Worm (Caenorhabditis elegans) whole organism, young adult: Measurements from ENCODE around the gene C47D12.5.

Source experiments
- B0261.1 ChIP-seq: sonication (generic microtip); optimal IDR thresholded peaks from 2 replicates; lab custom pipeline; 2016; ENCODE audit warnings: mild to moderate bottlenecking, missing genetic modification characterization, moderate library complexity, missing compliant biosample characterization
- C06A6.2 ChIP-seq: fragments of 200-800 bp; sonication (Bioruptor generic); conservative IDR thresholded peaks from 2 replicates; pipeline ENCODE4 v1.3.6; 2022; ENCODE audit warnings: missing genetic modification characterization, missing compliant biosample characterization
- C17E4.6 ChIP-seq: fragments of 200-800 bp; sonication (Bioruptor generic); IDR thresholded peaks from 2 replicates; pipeline ENCODE4 v1.3.6; 2022; ENCODE audit warnings: missing genetic modification reagents, missing genetic modification characterization, missing compliant biosample characterization
- D2030.7 ChIP-seq: fragments of 200-800 bp; sonication (Bioruptor generic); IDR thresholded peaks from 2 replicates; pipeline ENCODE4 v1.3.6; 2022; ENCODE audit warnings: missing genetic modification reagents, missing genetic modification characterization, missing compliant biosample characterization
- F10E7.11 ChIP-seq: sonication (generic microtip); optimal IDR thresholded peaks from 2 replicates; lab custom pipeline; 2017; ENCODE audit warnings: mild to moderate bottlenecking, missing genetic modification characterization, moderate library complexity, missing compliant biosample characterization
- F33H1.4 ChIP-seq: fragments of 200-800 bp; sonication (Bioruptor generic); IDR thresholded peaks from 2 replicates; pipeline ENCODE4 v1.3.6; 2022; ENCODE audit warnings: missing genetic modification reagents, missing genetic modification characterization, missing compliant biosample characterization
- F52B5.7 ChIP-seq: sonication (generic microtip); optimal IDR thresholded peaks from 2 replicates; lab custom pipeline; 2016; ENCODE audit warnings: mild to moderate bottlenecking, missing genetic modification characterization, missing compliant biosample characterization
- T26A5.8 ChIP-seq: sonication (generic microtip); optimal IDR thresholded peaks from 2 replicates; lab custom pipeline; 2016; ENCODE audit warnings: missing genetic modification characterization, missing compliant biosample characterization
- Y67H2A.10 ChIP-seq: fragments of 200-800 bp; sonication (Bioruptor generic); conservative IDR thresholded peaks from 2 replicates; pipeline ENCODE4 v1.3.6; 2022; ENCODE audit warnings: missing genetic modification reagents, missing genetic modification characterization, missing compliant biosample characterization
- ZK185.1 ChIP-seq: sonication (generic microtip); optimal IDR thresholded peaks from 2 replicates; lab custom pipeline; 2016; ENCODE audit warnings: mild to moderate bottlenecking, missing genetic modification characterization, missing compliant biosample characterization; ENCODE audit not compliant: poor library complexity, severe bottlenecking
- akir-1 ChIP-seq: fragments of 200-800 bp; sonication (Bioruptor generic); optimal IDR thresholded peaks from 2 replicates; lab custom pipeline; 2018; ENCODE audit warnings: mild to moderate bottlenecking, missing genetic modification characterization, moderate library complexity, missing compliant biosample characterization
- ama-1 ChIP-seq, 3 experiments: fragments of 150-350 bp in 1 of 3; sonication (generic microtip) in 2 of 3; optimal IDR thresholded peaks; 2 replicates each; lab custom pipeline; 2014 to 2018; ENCODE audit warnings: missing biosample characterization in 2 of 3, missing genetic modification characterization in 2 of 3, missing genetic modification reagents in 2 of 3
- athp-1 ChIP-seq: sonication (generic microtip); optimal IDR thresholded peaks from 2 replicates; lab custom pipeline; 2017; ENCODE audit warnings: mild to moderate bottlenecking, missing genetic modification characterization, missing compliant biosample characterization
- attf-3 ChIP-seq: fragments of 200-800 bp; sonication (Bioruptor generic); conservative IDR thresholded peaks from 2 replicates; pipeline ENCODE4 v1.3.6; 2022; ENCODE audit warnings: missing genetic modification reagents, missing genetic modification characterization, missing compliant biosample characterization
- attf-6 ChIP-seq: fragments of 200-800 bp; sonication (Bioruptor generic); IDR thresholded peaks from 2 replicates; pipeline ENCODE4 v1.3.6; 2022; ENCODE audit warnings: missing genetic modification reagents, missing genetic modification characterization, missing compliant biosample characterization
- cebp-1 ChIP-seq, 2 experiments: fragments of 200-800 bp in 1 of 2; sonication (Bioruptor generic) in 1 of 2; sonication (generic microtip) in 1 of 2; IDR thresholded peaks in 1 of 2; optimal IDR thresholded peaks in 1 of 2; 2 replicates each; pipeline versions ENCODE4 v1.3.6 to Lab custom; 2017 to 2022; ENCODE audit warnings: missing compliant biosample characterization in 2 of 2, missing genetic modification characterization in 2 of 2, mild to moderate bottlenecking in 1 of 2, missing genetic modification reagents in 1 of 2, moderate library complexity in 1 of 2
- ceh-40 ChIP-seq: fragments of 200-800 bp; sonication (Bioruptor generic); IDR thresholded peaks from 2 replicates; pipeline ENCODE4 v1.3.6; 2022; ENCODE audit warnings: missing genetic modification characterization, missing compliant biosample characterization
- die-1 ChIP-seq: sonication (generic microtip); optimal IDR thresholded peaks from 2 replicates; lab custom pipeline; 2016; ENCODE audit warnings: missing genotype, mild to moderate bottlenecking, missing genetic modification characterization, missing compliant biosample characterization
- dpl-1 ChIP-seq: fragments of 150-350 bp; optimal IDR thresholded peaks from 2 replicates; lab custom pipeline; 2014; ENCODE audit warnings: missing biosample characterization, missing genetic modification reagents, missing genetic modification characterization
- egl-44 ChIP-seq: fragments of 200-800 bp; sonication (Bioruptor generic); IDR thresholded peaks from 2 replicates; pipeline ENCODE4 v1.3.6; 2022; ENCODE audit warnings: missing genetic modification reagents, missing genetic modification characterization, missing compliant biosample characterization
- ekl-4 ChIP-seq: fragments of 200-800 bp; sonication (Bioruptor generic); IDR thresholded peaks from 2 replicates; pipeline ENCODE4 v1.3.6; 2022; ENCODE audit warnings: missing genetic modification reagents, missing genetic modification characterization, missing compliant biosample characterization
- hlh-26 ChIP-seq: fragments of 200-800 bp; sonication (Bioruptor generic); conservative IDR thresholded peaks from 2 replicates; pipeline ENCODE4 v1.3.6; 2022; ENCODE audit warnings: missing genetic modification reagents, missing genetic modification characterization, missing compliant biosample characterization
- hmg-20 ChIP-seq: fragments of 200-800 bp; sonication (Bioruptor generic); IDR thresholded peaks from 2 replicates; pipeline ENCODE4 v1.3.6; 2022; ENCODE audit warnings: missing genetic modification reagents, missing genetic modification characterization, missing compliant biosample characterization
- hsf-1 ChIP-seq: fragments of 200-800 bp; sonication (Bioruptor generic); IDR thresholded peaks from 2 replicates; pipeline ENCODE4 v1.3.6; 2022; ENCODE audit warnings: missing genetic modification reagents, missing genetic modification characterization, missing compliant biosample characterization
- lin-26 ChIP-seq: fragments of 200-800 bp; sonication (Bioruptor generic); IDR thresholded peaks from 2 replicates; pipeline ENCODE4 v1.3.6; 2022; ENCODE audit warnings: missing genetic modification reagents, missing genetic modification characterization, missing compliant biosample characterization
- lin-54 ChIP-seq: fragments of 200-800 bp; sonication (Bioruptor generic); optimal IDR thresholded peaks from 2 replicates; lab custom pipeline; 2018; ENCODE audit warnings: mild to moderate bottlenecking, missing genetic modification characterization, missing compliant biosample characterization
- lsl-1 ChIP-seq: fragments of 200-800 bp; sonication (Bioruptor generic); optimal IDR thresholded peaks from 2 replicates; lab custom pipeline; 2018; ENCODE audit warnings: mild to moderate bottlenecking, missing genetic modification characterization, moderate library complexity, missing compliant biosample characterization
- madf-6 ChIP-seq: fragments of 200-800 bp; sonication (Bioruptor generic); IDR thresholded peaks from 2 replicates; pipeline ENCODE4 v1.3.6; 2022; ENCODE audit warnings: missing genetic modification reagents, missing genetic modification characterization, missing compliant biosample characterization
- madf-8 ChIP-seq: fragments of 200-800 bp; sonication (Bioruptor generic); conservative IDR thresholded peaks from 2 replicates; pipeline ENCODE4 v1.3.6; 2022; ENCODE audit warnings: missing genetic modification reagents, missing genetic modification characterization, missing compliant biosample characterization
- mes-4 ChIP-seq: sonication (generic microtip); optimal IDR thresholded peaks from 2 replicates; lab custom pipeline; 2016; ENCODE audit warnings: missing genotype, missing genetic modification characterization, missing compliant biosample characterization
- nfya-1 ChIP-seq: sonication (generic microtip); optimal IDR thresholded peaks from 2 replicates; lab custom pipeline; 2017; ENCODE audit warnings: antibody characterized with exemption, missing compliant biosample characterization, missing genetic modification characterization, borderline replicate concordance; ENCODE audit not compliant: insufficient read depth
- nfyb-1 ChIP-seq: fragments of 200-800 bp; sonication (Bioruptor generic); IDR thresholded peaks from 2 replicates; pipeline ENCODE4 v1.3.6; 2022; ENCODE audit warnings: missing genetic modification reagents, missing genetic modification characterization, missing compliant biosample characterization
- nhr-90 ChIP-seq: sonication (generic microtip); optimal IDR thresholded peaks from 2 replicates; lab custom pipeline; 2016; ENCODE audit warnings: missing genotype, mild to moderate bottlenecking, missing genetic modification characterization, missing compliant biosample characterization
- pbrm-1 ChIP-seq: fragments of 200-800 bp; sonication (Bioruptor generic); IDR thresholded peaks from 2 replicates; pipeline ENCODE4 v1.3.6; 2022; ENCODE audit warnings: missing genetic modification reagents, missing genetic modification characterization, missing compliant biosample characterization
- pha-4 ChIP-seq: fragments of 150-350 bp; sonication (generic microtip); optimal IDR thresholded peaks from 2 replicates; lab custom pipeline; 2014; ENCODE audit warnings: missing biosample characterization, missing genetic modification reagents, missing genetic modification characterization
- repo-1 ChIP-seq: sonication (generic microtip); optimal IDR thresholded peaks from 2 replicates; lab custom pipeline; 2017; ENCODE audit warnings: mild to moderate bottlenecking, missing genetic modification characterization, missing compliant biosample characterization
- snpc-4 ChIP-seq, 5 experiments: fragments of 150-350 bp in 1 of 5; sonication (generic microtip) in 4 of 5; optimal IDR thresholded peaks; 2 replicates each; lab custom pipeline; 2014 to 2018; ENCODE audit warnings: missing genetic modification characterization in 5 of 5, missing biosample characterization in 3 of 5, antibody characterized with exemption in 2 of 5, mild to moderate bottlenecking in 2 of 5, missing compliant biosample characterization in 2 of 5, missing genotype in 2 of 5, moderate library complexity in 2 of 5, missing genetic modification reagents in 1 of 5
- sptf-2 ChIP-seq: fragments of 200-800 bp; sonication (Bioruptor generic); optimal IDR thresholded peaks from 2 replicates; lab custom pipeline; 2018; ENCODE audit warnings: mild to moderate bottlenecking, missing genetic modification characterization, missing compliant biosample characterization
- tlf-1 ChIP-seq: fragments of 200-800 bp; sonication (Bioruptor generic); optimal IDR thresholded peaks from 2 replicates; lab custom pipeline; 2018; ENCODE audit warnings: mild to moderate bottlenecking, missing genetic modification characterization, missing compliant biosample characterization
- unc-130 ChIP-seq: sonication (generic microtip); optimal IDR thresholded peaks from 2 replicates; lab custom pipeline; 2016; ENCODE audit warnings: missing genetic modification reagents, missing genetic modification characterization, missing compliant biosample characterization
- unc-62 ChIP-seq: fragments of 150-350 bp; optimal IDR thresholded peaks from 2 replicates; lab custom pipeline; 2014; ENCODE audit warnings: missing biosample characterization, missing genetic modification reagents, missing genetic modification characterization
- ztf-26 ChIP-seq: sonication (generic microtip); optimal IDR thresholded peaks from 2 replicates; lab custom pipeline; 2017; ENCODE audit warnings: missing genetic modification characterization, missing compliant biosample characterization
- ztf-3 ChIP-seq: fragments of 200-800 bp; sonication (Bioruptor generic); optimal IDR thresholded peaks from 2 replicates; lab custom pipeline; 2018; ENCODE audit warnings: mild to moderate bottlenecking, missing genetic modification characterization, missing compliant biosample characterization

Gene C47D12.5

ce11 chrII:11685177-11685576 is at the start of gene C47D12.5:
C47D12.5 (minus strand) TSS chrII:11685277.
- no peak for TF ChIP-seq lin-54 (GFP tag; lab: Kevin White, UChicago)
- no peak for TF ChIP-seq madf-8
- TF ChIP-seq nfya-1 (tag; lab: Kevin White, UChicago) = no peak
- no peak for TF ChIP-seq ekl-4 (GFP tag; lab: Robert Waterston, UW)
- no peak for TF ChIP-seq F33H1.4 (GFP tag; lab: Robert Waterston, UW)
- no peak for TF ChIP-seq F10E7.11 (tag; lab: Kevin White, UChicago)
- TF ChIP-seq C06A6.2 (GFP tag; lab: Robert Waterston, UW) = no peak
- TF ChIP-seq egl-44 (GFP tag; lab: Robert Waterston, UW) = no peak
- TF ChIP-seq hlh-26 (GFP tag; lab: Robert Waterston, UW) = no peak
- no peak for TF ChIP-seq D2030.7
- TF ChIP-seq F52B5.7 (tag; lab: Kevin White, UChicago) = no peak
- no peak for TF ChIP-seq hmg-20 (GFP tag; lab: Robert Waterston, UW)
- TF ChIP-seq unc-62 (GFP tag; lab: Kevin White, UChicago) = no peak
- no peak for TF ChIP-seq unc-130 (GFP tag; lab: Kevin White, UChicago)
- no peak for TF ChIP-seq ztf-3 (GFP tag; lab: Kevin White, UChicago)

- no peak for TF ChIP-seq ZK185.1 (tag; lab: Kevin White, UChicago)
- TF ChIP-seq attf-3 (GFP tag; lab: Robert Waterston, UW) = no peak
- no peak for TF ChIP-seq ama-1 (optimal IDR thresholded peaks at IDR 0.05; lab: Kevin White, UChicago)
- no peak for TF ChIP-seq ama-1 (GFP tag; optimal IDR thresholded peaks at IDR 0.05; lab: Kevin White, UChicago)
- TF ChIP-seq lin-26 (GFP tag; lab: Robert Waterston, UW) = no peak
- TF ChIP-seq hsf-1 = no peak
- no peak for TF ChIP-seq akir-1 (GFP tag; lab: Kevin White, UChicago)
- TF ChIP-seq dpl-1 (GFP tag; lab: Kevin White, UChicago) = no peak
- TF ChIP-seq pha-4 = no peak
- TF ChIP-seq Y67H2A.10 (GFP tag; lab: Robert Waterston, UW) = no peak
- no peak for TF ChIP-seq T26A5.8 (tag; lab: Kevin White, UChicago)
- no peak for TF ChIP-seq attf-6
- no peak for TF ChIP-seq lin-54 (GFP tag; lab: Kevin White, UChicago)
- TF ChIP-seq sptf-2 = no peak
- TF ChIP-seq ceh-40 (GFP tag; lab: Robert Waterston, UW) = no peak
- no peak for TF ChIP-seq madf-6 (GFP tag; lab: Robert Waterston, UW)
- TF ChIP-seq B0261.1 (tag; lab: Kevin White, UChicago) = no peak
- TF ChIP-seq tlf-1 (GFP tag; lab: Kevin White, UChicago) = no peak
- TF ChIP-seq, all 124 proteins: peak for 0
Observed at ce11 chrII:11733850-11734249, 48.8 kb upstream of the C47D12.5 start.

- no peak for TF ChIP-seq snpc-4 (GFP tag; optimal IDR thresholded peaks at IDR 0.05; lab: Kevin White, UChicago)
- peak in 1 of 4 experiments; percentile 14 for TF ChIP-seq snpc-4 (tag; optimal IDR thresholded peaks at IDR 0.05; lab: Kevin White, UChicago)
- no peak for TF ChIP-seq die-1 (tag; lab: Kevin White, UChicago)
Observed at ce11 chrII:11732513-11732912, 47.4 kb upstream of the C47D12.5 start, which contains the start of gene F13D12.8. F13D12.8 (minus strand) TSS chrII:11732594.

DNA sequence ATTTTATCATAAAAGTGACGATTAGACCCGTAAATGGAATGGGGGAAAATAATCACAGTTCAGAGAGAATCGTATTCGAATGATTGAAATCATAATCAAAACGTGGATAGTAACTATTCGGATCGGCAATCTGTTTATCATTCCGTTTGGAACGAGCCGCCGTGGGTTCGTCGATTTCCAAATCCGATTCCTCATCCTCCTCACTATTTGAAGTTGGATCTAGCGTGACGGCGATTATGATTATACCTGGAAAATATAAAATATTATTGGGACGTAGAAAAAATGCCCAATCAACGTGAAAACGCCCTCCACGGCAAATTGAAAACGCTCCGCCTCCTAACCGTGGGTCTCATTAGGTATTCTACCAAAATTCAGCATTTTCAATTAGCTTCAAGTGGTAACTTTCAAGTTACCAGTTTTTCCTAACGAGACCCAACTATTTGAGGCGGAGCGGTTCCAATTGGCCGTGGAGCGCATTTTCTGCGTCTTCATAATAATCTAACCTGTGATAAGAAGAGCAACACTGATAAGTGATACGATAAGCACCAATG is 46.2 kb upstream of the C47D12.5 start:
- TF ChIP-seq ZK185.1 (tag; lab: Kevin White, UChicago) (peak; percentile 59), ztf-26 (tag; lab: Kevin White, UChicago) (peak; percentile 49), nfyb-1 (GFP tag; lab: Robert Waterston, UW) (peak; percentile 72), pbrm-1 (GFP tag; lab: Robert Waterston, UW) (peak; percentile 16; the same call in 1 of the 2 replicates), mes-4 (no peak), athp-1 (tag; lab: Kevin White, UChicago) (peak; percentile 42), cebp-1 (GFP tag; IDR thresholded peaks at IDR 0.05; lab: Robert Waterston, UW) (no peak), cebp-1 (tag; optimal IDR thresholded peaks at IDR 0.05; lab: Kevin White, UChicago) (peak; percentile 42), nhr-90 (tag; lab: Kevin White, UChicago) (peak; percentile 48), lsl-1 (GFP tag; lab: Kevin White, UChicago) (no peak), repo-1 (tag; lab: Kevin White, UChicago) (peak; percentile 80), C17E4.6 (GFP tag; lab: Robert Waterston, UW) (0 out of 2 replicates have a peak, but pooled peaks have one; percentile 6)
